Worm (Caenorhabditis elegans) whole organism, L1 larva: Measurements from ENCODE around the gene dkf-2.

Experiments used
- aha-1 ChIP-seq: fragments of 150-350 bp; optimal IDR thresholded peaks from 2 replicates; lab custom pipeline; 2014; ENCODE audit warnings: missing biosample characterization, missing genetic modification characterization
- alr-1 ChIP-seq: fragments of 200-800 bp; sonication (Bioruptor generic); optimal IDR thresholded peaks from 2 replicates; lab custom pipeline; 2018; ENCODE audit warnings: borderline replicate concordance, mild to moderate bottlenecking, missing genetic modification characterization, missing compliant biosample characterization
- aly-2 ChIP-seq: fragments of 150-350 bp; optimal IDR thresholded peaks from 2 replicates; lab custom pipeline; 2014; ENCODE audit warnings: missing biosample characterization, missing genetic modification characterization
- ama-1 ChIP-seq: fragments of 150-350 bp; optimal IDR thresholded peaks from 2 replicates; lab custom pipeline; 2014
- ces-1 ChIP-seq: fragments of 150-350 bp; optimal IDR thresholded peaks from 2 replicates; lab custom pipeline; 2014; ENCODE audit warnings: missing biosample characterization, missing genetic modification reagents, missing genetic modification characterization
- egl-27 ChIP-seq, 2 experiments: fragments of 150-350 bp in 1 of 2; sonication (generic microtip); optimal IDR thresholded peaks; 3 replicates each; lab custom pipeline; 2017 to 2018; ENCODE audit warnings: missing biosample characterization in 2 of 2, missing genetic modification characterization in 2 of 2, missing genetic modification reagents in 2 of 2
- elt-2 ChIP-seq: sonication (generic microtip); optimal IDR thresholded peaks from 2 replicates; lab custom pipeline; 2016; ENCODE audit warnings: missing genetic modification characterization, mild to moderate bottlenecking, inconsistent platforms, missing compliant biosample characterization, missing genetic modification reagents
- lin-15B ChIP-seq: fragments of 150-350 bp; sonication (generic microtip); optimal IDR thresholded peaks from 3 replicates; lab custom pipeline; 2014; ENCODE audit warnings: missing biosample characterization, missing genetic modification characterization
- nhr-12 ChIP-seq: sonication (generic microtip); optimal IDR thresholded peaks from 2 replicates; lab custom pipeline; 2017; ENCODE audit warnings: missing biosample characterization, missing genetic modification characterization

- TF ChIP-seq nhr-12 (tag; lab: Kevin White, UChicago) (no peak), lin-15B (no peak), elt-2 (tag; lab: Kevin White, UChicago) (no peak), aly-2 (no peak), alr-1 (no peak), ces-1 (GFP tag; lab: Kevin White, UChicago) (no peak), aha-1 (tag; lab: Kevin White, UChicago) (no peak), ama-1 (no peak), egl-27 (tag; optimal IDR thresholded peaks at IDR 0.05; lab: Kevin White, UChicago) (no peak)
These were observed 33.6 kb upstream of the dkf-2 start for ce11 chrV:16713797-16714196.
